Fruit fly (Drosophila melanogaster): ENCODE results near the gene Chrac-14.

Gene Chrac-14

dm6 chr2L:8416350-8417046 is 20.7 kb upstream of the Chrac-14 start (continued):
- TF ChIP-seq CrebA (GFP tag; optimal IDR thresholded peaks at IDR 0.05; ENCODE audit: borderline replicate concordance) (no peak), Vsx2 (GFP tag; optimal IDR thresholded peaks at IDR 0.05; ENCODE audit: partially characterized antibody) (peak; percentile 14), dmrt93B (GFP tag; optimal IDR thresholded peaks at IDR 0.05) (peak; percentile 35)

dm6 chr2L:8417562-8417961 is 19.6 kb upstream of the Chrac-14 start:
- TF ChIP-seq CrebA (GFP tag; optimal IDR thresholded peaks at IDR 0.05; ENCODE audit: borderline replicate concordance) = no peak
- TF ChIP-seq CG9705 (GFP tag; optimal IDR thresholded peaks at IDR 0.05) = no peak
- no peak for TF ChIP-seq Dfd (GFP tag; optimal IDR thresholded peaks at IDR 0.05)
- TF ChIP-seq Abd-B (GFP tag; optimal IDR thresholded peaks at IDR 0.05) = no peak
- peak in 1 of 2 experiments; percentile 5 for TF ChIP-seq foxo (GFP tag; optimal IDR thresholded peaks at IDR 0.05)
- TF ChIP-seq br (GFP tag; optimal IDR thresholded peaks at IDR 0.05) = no peak
- TF ChIP-seq GATAd (GFP tag; optimal IDR thresholded peaks at IDR 0.05) = no peak
- TF ChIP-seq sage (GFP tag; optimal IDR thresholded peaks at IDR 0.05) = no peak
- peak; percentile 41 for TF ChIP-seq OdsH (GFP tag; optimal IDR thresholded peaks at IDR 0.05)
- TF ChIP-seq tai (GFP tag; optimal IDR thresholded peaks at IDR 0.05) = no peak
- no peak for TF ChIP-seq N (GFP tag; optimal IDR thresholded peaks at IDR 0.05)
- TF ChIP-seq Hr83 (GFP tag; optimal IDR thresholded peaks at IDR 0.05; ENCODE audit: poor library complexity, severe bottlenecking) = peak; percentile 11
- TF ChIP-seq Hnf4 (GFP tag; optimal IDR thresholded peaks at IDR 0.05) = peak; percentile 6
- no peak for TF ChIP-seq usp (GFP tag; optimal IDR thresholded peaks at IDR 0.05)
- TF ChIP-seq dsf (GFP tag; optimal IDR thresholded peaks at IDR 0.05; ENCODE audit: borderline replicate concordance) = no peak
- no peak for TF ChIP-seq dmrt93B (GFP tag; optimal IDR thresholded peaks at IDR 0.05)
- no peak for TF ChIP-seq sv (GFP tag; optimal IDR thresholded peaks at IDR 0.05)
- peak; percentile 12 for TF ChIP-seq h (GFP tag; optimal IDR thresholded peaks at IDR 0.05)
- TF ChIP-seq brk (GFP tag; optimal IDR thresholded peaks at IDR 0.05) = no peak
- TF ChIP-seq Rel (GFP tag; optimal IDR thresholded peaks at IDR 0.05) = no peak
- TF ChIP-seq Rel (tag; optimal IDR thresholded peaks at IDR 0.05) = peak; percentile 48
- TF ChIP-seq fru (GFP tag; optimal IDR thresholded peaks at IDR 0.05) = no peak
- TF ChIP-seq jim (GFP tag; optimal IDR thresholded peaks at IDR 0.05) = no peak
- no peak for TF ChIP-seq lola (GFP tag; optimal IDR thresholded peaks at IDR 0.05)
- TF ChIP-seq CG32264 (GFP tag; optimal IDR thresholded peaks at IDR 0.05) = no peak
- peak; percentile 21 for TF ChIP-seq Sp1 (GFP tag; optimal IDR thresholded peaks at IDR 0.05)
- no peak for TF ChIP-seq psq (GFP tag; optimal IDR thresholded peaks at IDR 0.05)
- TF ChIP-seq HLH106 (tag; optimal IDR thresholded peaks at IDR 0.05) = peak; percentile 5
- no peak for TF ChIP-seq Jra (GFP tag; optimal IDR thresholded peaks at IDR 0.05)
- no peak for TF ChIP-seq woc (GFP tag; optimal IDR thresholded peaks at IDR 0.05)
- TF ChIP-seq ey (GFP tag; optimal IDR thresholded peaks at IDR 0.05) = no peak
- no peak for TF ChIP-seq pan (optimal IDR thresholded peaks at IDR 0.05)
- TF ChIP-seq Myc (optimal IDR thresholded peaks at IDR 0.05) = no peak
- TF ChIP-seq rgr (GFP tag; optimal IDR thresholded peaks at IDR 0.05) = peak; percentile 26
- TF ChIP-seq Mio (GFP tag; optimal IDR thresholded peaks at IDR 0.05) = no peak

dm6 chr2L:8418113-8418885 is 18.9 kb upstream of the Chrac-14 start:
- TF ChIP-seq Hr83 (GFP tag; optimal IDR thresholded peaks at IDR 0.05; ENCODE audit: poor library complexity, severe bottlenecking) (no peak), sv (GFP tag; optimal IDR thresholded peaks at IDR 0.05) (no peak), OdsH (GFP tag; optimal IDR thresholded peaks at IDR 0.05) (no peak), fru (GFP tag; optimal IDR thresholded peaks at IDR 0.05) (no peak), psq (GFP tag; optimal IDR thresholded peaks at IDR 0.05) (no peak), CG32264 (GFP tag; optimal IDR thresholded peaks at IDR 0.05) (no peak), Sp1 (GFP tag; optimal IDR thresholded peaks at IDR 0.05) (no peak), Jra (GFP tag; optimal IDR thresholded peaks at IDR 0.05) (no peak), CrebA (GFP tag; optimal IDR thresholded peaks at IDR 0.05; ENCODE audit: borderline replicate concordance) (no peak), h (GFP tag; optimal IDR thresholded peaks at IDR 0.05) (no peak), Hr78 (GFP tag; optimal IDR thresholded peaks at IDR 0.05) (no peak), GATAd (GFP tag; optimal IDR thresholded peaks at IDR 0.05) (no peak), woc (GFP tag; optimal IDR thresholded peaks at IDR 0.05) (no peak), Abd-B (GFP tag; optimal IDR thresholded peaks at IDR 0.05) (no peak), Myc (optimal IDR thresholded peaks at IDR 0.05) (no peak), br (GFP tag; optimal IDR thresholded peaks at IDR 0.05) (no peak), HLH106 (tag; optimal IDR thresholded peaks at IDR 0.05) (no peak), CG9705 (GFP tag; optimal IDR thresholded peaks at IDR 0.05) (no peak), foxo (GFP tag; optimal IDR thresholded peaks at IDR 0.05) (no peak), Mio (GFP tag; optimal IDR thresholded peaks at IDR 0.05) (no peak)
